Fruit fly (Drosophila melanogaster): ENCODE measurements around the gene tex.

The tex gene

dm6 chr3R:8333768-8334470, 25.5 kb upstream of the tex start, which contains the start of gene Poxm:
Gene Poxm, minus strand, starts transcription at chr3R:8333792.
- peak; percentile 67 for TF ChIP-seq kay (GFP tag; ENCODE audit: borderline replicate concordance)
- TF ChIP-seq CG5204 (GFP tag; optimal IDR thresholded peaks at IDR 0.05) = no peak

- TF ChIP-seq CG7101 (tag; optimal IDR thresholded peaks at IDR 0.05) (no peak), kay (GFP tag; ENCODE audit: borderline replicate concordance) (no peak), CG1620 (GFP tag; optimal IDR thresholded peaks at IDR 0.05) (no peak), Mnt (GFP tag; optimal IDR thresholded peaks at IDR 0.05) (no peak), tj (GFP tag; optimal IDR thresholded peaks at IDR 0.05) (no peak), CG12768 (GFP tag; optimal IDR thresholded peaks at IDR 0.05) (no peak)
Observed at dm6 chr3R:8329628-8330027, 21.2 kb upstream of the tex start.

- TF ChIP-seq kay (GFP tag; ENCODE audit: borderline replicate concordance) (peak; percentile 86), CG7101 (tag; optimal IDR thresholded peaks at IDR 0.05) (no peak)
Observed at dm6 chr3R:8327967-8328789, 19.7 kb upstream of the tex start.

dm6 chr3R:8326884-8327283, 18.4 kb upstream of the tex start:
- TF ChIP-seq CG11617 (GFP tag; optimal IDR thresholded peaks at IDR 0.05) (no peak), kay (GFP tag; ENCODE audit: borderline replicate concordance) (no peak)

DNA sequence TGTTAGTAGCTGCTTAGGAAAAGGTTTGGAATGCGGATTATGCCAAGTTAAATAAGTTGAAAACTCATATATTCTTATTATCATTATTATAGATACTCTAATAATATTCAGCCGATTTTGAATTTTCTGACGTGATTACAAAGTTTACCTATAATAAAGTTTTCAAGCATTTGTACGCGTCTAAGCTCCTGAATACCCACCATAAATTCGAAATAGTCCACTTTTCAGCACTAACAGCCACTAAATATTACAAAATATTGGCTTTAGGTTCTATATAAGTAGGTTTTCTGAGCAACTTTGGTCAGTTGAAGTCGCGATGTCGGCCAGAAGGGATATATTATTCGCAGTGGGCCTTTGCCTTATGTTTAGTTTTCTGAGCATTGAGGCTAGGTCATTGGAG, 15.6 kb upstream of the tex start, which contains the start of gene CG7443:
CG7443 (plus strand) TSS at position 301 of the 400 bp plus-strand sequence.
- TF ChIP-seq ovo (GFP tag; optimal IDR thresholded peaks at IDR 0.05) (no peak), CG1620 (GFP tag; optimal IDR thresholded peaks at IDR 0.05) (no peak), CG11617 (GFP tag; optimal IDR thresholded peaks at IDR 0.05) (no peak), CG33017 (tag; optimal IDR thresholded peaks at IDR 0.05) (no peak), cnc (optimal IDR thresholded peaks at IDR 0.05) (no peak), pad (GFP tag; optimal IDR thresholded peaks at IDR 0.05) (no peak), Hr96 (GFP tag; optimal IDR thresholded peaks at IDR 0.05) (no peak), kay (GFP tag; ENCODE audit: borderline replicate concordance) (no peak), CG5204 (GFP tag; optimal IDR thresholded peaks at IDR 0.05) (no peak), CG14711 (tag; optimal IDR thresholded peaks at IDR 0.05) (no peak), toe (GFP tag; optimal IDR thresholded peaks at IDR 0.05) (no peak)

dm6 chr3R:8321447-8321846, 13.0 kb upstream of the tex start, which contains the start of gene Or85a:
Gene Or85a, plus strand, starts transcription at chr3R:8321747.
- TF ChIP-seq tj (GFP tag; optimal IDR thresholded peaks at IDR 0.05) (no peak), bab1 (GFP tag; optimal IDR thresholded peaks at IDR 0.05) (no peak), CG5204 (GFP tag; optimal IDR thresholded peaks at IDR 0.05) (no peak), CG7101 (tag; optimal IDR thresholded peaks at IDR 0.05) (no peak), cic (GFP tag; optimal IDR thresholded peaks at IDR 0.05) (no peak), CG1620 (GFP tag; optimal IDR thresholded peaks at IDR 0.05) (no peak), CG33017 (tag; optimal IDR thresholded peaks at IDR 0.05) (no peak), CG11617 (GFP tag; optimal IDR thresholded peaks at IDR 0.05) (no peak), Crg-1 (GFP tag; optimal IDR thresholded peaks at IDR 0.05) (no peak), pad (GFP tag; optimal IDR thresholded peaks at IDR 0.05) (no peak), Clk (GFP tag; optimal IDR thresholded peaks at IDR 0.05) (no peak), ovo (GFP tag; optimal IDR thresholded peaks at IDR 0.05) (no peak), CG14711 (tag; optimal IDR thresholded peaks at IDR 0.05) (no peak), CG12768 (GFP tag; optimal IDR thresholded peaks at IDR 0.05) (no peak), Mnt (GFP tag; optimal IDR thresholded peaks at IDR 0.05) (no peak), CG7045 (GFP tag; optimal IDR thresholded peaks at IDR 0.05) (no peak), kay (GFP tag; ENCODE audit: borderline replicate concordance) (no peak), Hr96 (GFP tag; optimal IDR thresholded peaks at IDR 0.05) (no peak), cnc (optimal IDR thresholded peaks at IDR 0.05) (no peak)

DNA sequence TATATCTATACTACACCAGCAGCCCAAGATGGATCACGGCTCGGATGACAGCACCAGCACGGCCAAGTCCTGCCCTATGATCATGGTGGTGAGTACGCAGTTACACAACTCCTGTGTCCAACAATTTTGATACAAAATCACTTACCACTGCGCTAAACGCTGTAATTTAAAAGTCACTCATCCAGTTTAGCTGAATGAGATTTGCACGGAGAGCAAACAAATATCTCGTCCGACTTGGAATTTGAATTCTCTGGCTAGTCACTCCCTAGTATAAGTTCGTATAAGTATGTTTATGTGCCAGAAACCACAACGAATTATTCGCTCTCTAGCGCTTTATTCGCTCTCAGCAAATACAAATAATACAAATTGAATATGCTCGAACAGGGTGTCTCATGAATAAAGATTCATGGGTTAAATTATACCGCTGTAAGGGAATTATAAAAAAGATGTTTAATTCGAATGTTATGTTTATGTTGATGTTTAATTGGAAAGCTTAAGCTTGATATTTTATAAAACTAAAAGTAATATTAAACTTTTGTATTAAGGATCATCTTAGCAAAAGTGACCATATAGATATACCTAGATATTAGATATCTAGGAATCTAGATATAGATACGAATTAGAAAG, 9.4 kb upstream of the tex start:
- TF ChIP-seq cic (GFP tag; optimal IDR thresholded peaks at IDR 0.05) (peak; percentile 37), CG7101 (tag; optimal IDR thresholded peaks at IDR 0.05) (peak; percentile 27), CG33017 (tag; optimal IDR thresholded peaks at IDR 0.05) (peak; percentile 60), kay (GFP tag; ENCODE audit: borderline replicate concordance) (no peak), CG5204 (GFP tag; optimal IDR thresholded peaks at IDR 0.05) (no peak), CG14711 (tag; optimal IDR thresholded peaks at IDR 0.05) (peak; percentile 29), CG7045 (GFP tag; optimal IDR thresholded peaks at IDR 0.05) (peak; percentile 6)

All from whole organism, adult.